Worm (Caenorhabditis elegans): ENCODE results near the gene gtf-2H3.

gtf-2H3 gene

ce11 chrIII:10085574-10085973 is 34.4 kb downstream of the gtf-2H3 start:
- TF ChIP-seq dpl-1 (GFP tag; optimal IDR thresholded peaks at IDR 0.05) (no peak), mdl-1 (tag; optimal IDR thresholded peaks at IDR 0.05) (no peak), rnt-1 (tag; optimal IDR thresholded peaks at IDR 0.05) (no peak)

- TF ChIP-seq ces-1 (GFP tag; optimal IDR thresholded peaks at IDR 0.05) (no peak), hpl-2 (GFP tag; optimal IDR thresholded peaks at IDR 0.05) (no peak), pag-3 (tag; optimal IDR thresholded peaks at IDR 0.05; ENCODE audit: borderline replicate concordance, insufficient read depth) (no peak), nhr-20 (tag; optimal IDR thresholded peaks at IDR 0.05) (no peak), unc-30 (tag; optimal IDR thresholded peaks at IDR 0.05) (no peak), aha-1 (tag; optimal IDR thresholded peaks at IDR 0.05) (no peak), efl-1 (optimal IDR thresholded peaks at IDR 0.05) (no peak), efl-1 (GFP tag; optimal IDR thresholded peaks at IDR 0.05 in 1 of 2) (peak in 1 of 2 experiments; percentile 63)
These were observed 34.8 kb downstream of the gtf-2H3 start, which contains the start of gene T16H12.13 for ce11 chrIII:10085103-10085502. TSS of gene T16H12.13 (plus strand) at chrIII:10085403.

- TF ChIP-seq hlh-4 (tag; optimal IDR thresholded peaks at IDR 0.05) (no peak), ceh-88 (GFP tag; IDR thresholded peaks at IDR 0.05) (no peak), lsy-2 (tag; optimal IDR thresholded peaks at IDR 0.05) (no peak), tlp-1 (tag; optimal IDR thresholded peaks at IDR 0.05) (no peak), ztf-11 (tag; optimal IDR thresholded peaks at IDR 0.05) (no peak), ces-1 (GFP tag; optimal IDR thresholded peaks at IDR 0.05) (no peak), nhr-47 (tag; optimal IDR thresholded peaks at IDR 0.05) (no peak), alr-1 (tag; optimal IDR thresholded peaks at IDR 0.05; ENCODE audit: borderline replicate concordance) (no peak), egl-13 (tag; optimal IDR thresholded peaks at IDR 0.05) (no peak), vab-15 (tag; optimal IDR thresholded peaks at IDR 0.05) (no peak), nhr-237 (tag; optimal IDR thresholded peaks at IDR 0.05) (no peak), grh-1 (GFP tag; IDR thresholded peaks at IDR 0.05) (no peak), nhr-19 (GFP tag; conservative IDR thresholded peaks at IDR 0.05) (no peak), egl-27 (tag; optimal IDR thresholded peaks at IDR 0.05) (no peak), unc-130 (tag; optimal IDR thresholded peaks at IDR 0.05) (no peak), sptf-1 (tag; optimal IDR thresholded peaks at IDR 0.05) (no peak), C34B4.2 (tag; optimal IDR thresholded peaks at IDR 0.05) (no peak), ceh-82 (tag; optimal IDR thresholded peaks at IDR 0.05) (no peak)
These were observed 36.7 kb downstream of the gtf-2H3 start, which contains the start of gene T16H12.3 for ce11 chrIII:10083242-10083641. TSS of gene T16H12.3 (minus strand) at chrIII:10083292.

ce11 chrIII:10078784-10079183 is 41.2 kb downstream of the gtf-2H3 start:
- TF ChIP-seq fkh-8 (tag; optimal IDR thresholded peaks at IDR 0.05) (no peak), snu-23 (GFP tag; optimal IDR thresholded peaks at IDR 0.05) (no peak), nhr-77 (tag; optimal IDR thresholded peaks at IDR 0.05) (no peak), lin-13 (GFP tag; optimal IDR thresholded peaks at IDR 0.05) (no peak), lin-14 (GFP tag; optimal IDR thresholded peaks at IDR 0.05) (no peak), lin-39 (tag; optimal IDR thresholded peaks at IDR 0.05) (no peak), pqm-1 (tag; optimal IDR thresholded peaks at IDR 0.05) (no peak), skn-1 (tag; optimal IDR thresholded peaks at IDR 0.05) (no peak), lin-35 (GFP tag; optimal IDR thresholded peaks at IDR 0.05) (no peak), elt-3 (tag; optimal IDR thresholded peaks at IDR 0.05) (no peak), nhr-90 (tag; optimal IDR thresholded peaks at IDR 0.05; ENCODE audit: poor library complexity) (no peak), aha-1 (tag; optimal IDR thresholded peaks at IDR 0.05) (no peak), fkh-4 (tag; optimal IDR thresholded peaks at IDR 0.05; ENCODE audit: borderline replicate concordance) (no peak)

Measured in whole organism, L1 larva.